Worm (Caenorhabditis elegans): Measurements from ENCODE around the gene F28C6.9.

ce11 chrII:8610085-8610484 lies at the start of gene F28C6.9:
- TF ChIP-seq ztf-23 (GFP tag; IDR thresholded peaks at IDR 0.05) (no peak), cog-1 (tag; optimal IDR thresholded peaks at IDR 0.05) (no peak), ztf-29 (GFP tag; IDR thresholded peaks at IDR 0.05) (no peak), T22C8.4 (GFP tag; IDR thresholded peaks at IDR 0.05) (no peak), tab-1 (GFP tag; IDR thresholded peaks at IDR 0.05) (no peak)
